Worm (Caenorhabditis elegans) whole organism, L1 larva: ENCODE measurements around the gene C02F5.13.
A peak's percentile ranks its signal among the peaks of the same experiment; 100 is the strongest.

Experiments
- C04F5.9 ChIP-seq: sonication (generic microtip); optimal IDR thresholded peaks from 2 replicates; lab custom pipeline; 2016; ENCODE audit warnings: missing genetic modification characterization, missing compliant biosample characterization
- C34B4.2 ChIP-seq: sonication (generic microtip); optimal IDR thresholded peaks from 2 replicates; lab custom pipeline; 2017; ENCODE audit warnings: mild to moderate bottlenecking, missing genetic modification characterization, missing compliant biosample characterization
- F16B12.6 ChIP-seq: fragments of 150-350 bp; optimal IDR thresholded peaks from 2 replicates; lab custom pipeline; 2014; ENCODE audit warnings: missing biosample characterization, missing genetic modification characterization
- aly-2 ChIP-seq: fragments of 150-350 bp; optimal IDR thresholded peaks from 2 replicates; lab custom pipeline; 2014; ENCODE audit warnings: missing biosample characterization, missing genetic modification characterization
- blmp-1 ChIP-seq: fragments of 150-350 bp; optimal IDR thresholded peaks from 2 replicates; lab custom pipeline; 2014; ENCODE audit warnings: missing biosample characterization, missing genetic modification characterization
- ceh-63 ChIP-seq: fragments of 200-800 bp; sonication (Bioruptor generic); optimal IDR thresholded peaks from 2 replicates; lab custom pipeline; 2018; ENCODE audit warnings: mild to moderate bottlenecking, missing genetic modification characterization, missing compliant biosample characterization
- ceh-82 ChIP-seq, 3 experiments: fragments of 150-350 bp in 1 of 3; sonication (generic microtip) in 2 of 3; optimal IDR thresholded peaks; 2 replicates each; lab custom pipeline; 2014 to 2017; ENCODE audit warnings: missing biosample characterization in 3 of 3, missing genetic modification characterization in 3 of 3
- dpl-1 ChIP-seq, 3 experiments: fragments of 150-350 bp in 2 of 3; sonication (generic microtip) in 1 of 3; optimal IDR thresholded peaks; 2 replicates each; lab custom pipeline; 2014 to 2017; ENCODE audit warnings: missing biosample characterization in 3 of 3, missing genetic modification characterization in 3 of 3, missing genetic modification reagents in 3 of 3
- efl-1 ChIP-seq, 4 experiments: fragments of 150-350 bp; optimal IDR thresholded peaks in 3 of 4; peaks in 1 of 4; 1 replicate in 1 of 4; 2 replicates in 3 of 4; lab custom pipeline; 2014; ENCODE audit warnings: missing biosample characterization in 2 of 4, missing genetic modification characterization in 2 of 4, missing genetic modification reagents in 2 of 4
- egl-13 ChIP-seq: sonication (generic microtip); optimal IDR thresholded peaks from 2 replicates; lab custom pipeline; 2016; ENCODE audit warnings: missing genotype, missing genetic modification reagents, missing genetic modification characterization, missing compliant biosample characterization
- ets-5 ChIP-seq: fragments of 200-800 bp; sonication (Bioruptor generic); IDR thresholded peaks from 2 replicates; pipeline ENCODE4 v1.3.6; 2022; ENCODE audit warnings: missing genetic modification characterization, missing compliant biosample characterization
- fkh-10 ChIP-seq: sonication (generic microtip); optimal IDR thresholded peaks from 2 replicates; lab custom pipeline; 2017; ENCODE audit warnings: missing biosample characterization, missing genetic modification reagents, missing genetic modification characterization
- fos-1 ChIP-seq: fragments of 150-350 bp; optimal IDR thresholded peaks from 2 replicates; lab custom pipeline; 2014; ENCODE audit warnings: missing biosample characterization, missing genetic modification characterization
- grh-1 ChIP-seq: fragments of 200-800 bp; sonication (Bioruptor generic); IDR thresholded peaks from 2 replicates; pipeline ENCODE4 v1.3.6; 2022; ENCODE audit warnings: missing genetic modification reagents, missing genetic modification characterization, missing compliant biosample characterization
- hlh-4 ChIP-seq: sonication (generic microtip); optimal IDR thresholded peaks from 2 replicates; lab custom pipeline; 2016; ENCODE audit warnings: mild to moderate bottlenecking, missing genetic modification characterization, missing compliant biosample characterization
- hpl-2 ChIP-seq: fragments of 150-350 bp; optimal IDR thresholded peaks from 2 replicates; lab custom pipeline; 2014; ENCODE audit warnings: missing biosample characterization, missing genetic modification reagents, missing genetic modification characterization
- irx-1 ChIP-seq: sonication (generic microtip); optimal IDR thresholded peaks from 2 replicates; lab custom pipeline; 2016; ENCODE audit warnings: missing genetic modification characterization, missing compliant biosample characterization
- jun-1 ChIP-seq: fragments of 150-350 bp; optimal IDR thresholded peaks from 2 replicates; lab custom pipeline; 2014; ENCODE audit warnings: missing biosample characterization, missing genetic modification reagents, missing genetic modification characterization
- lin-13 ChIP-seq: fragments of 150-350 bp; optimal IDR thresholded peaks from 2 replicates; lab custom pipeline; 2014; ENCODE audit warnings: missing biosample characterization, missing genetic modification reagents, missing genetic modification characterization
- lin-14 ChIP-seq: fragments of 200-800 bp; sonication (Bioruptor generic); optimal IDR thresholded peaks from 2 replicates; lab custom pipeline; 2018; ENCODE audit warnings: mild to moderate bottlenecking, missing genetic modification characterization, moderate library complexity, missing compliant biosample characterization
- lin-15B ChIP-seq: fragments of 150-350 bp; sonication (generic microtip); optimal IDR thresholded peaks from 3 replicates; lab custom pipeline; 2014; ENCODE audit warnings: missing biosample characterization, missing genetic modification characterization
- lin-35 ChIP-seq, 2 experiments: fragments of 150-350 bp; optimal IDR thresholded peaks; 2 replicates each; lab custom pipeline; 2014; ENCODE audit warnings: missing biosample characterization in 2 of 2, missing genetic modification characterization in 2 of 2, missing genetic modification reagents in 2 of 2
- lin-39 ChIP-seq: fragments of 150-350 bp; optimal IDR thresholded peaks from 2 replicates; lab custom pipeline; 2014; ENCODE audit warnings: missing biosample characterization, missing genetic modification reagents, missing genetic modification characterization
- lir-3 ChIP-seq: sonication (generic microtip); optimal IDR thresholded peaks from 2 replicates; lab custom pipeline; 2016; ENCODE audit warnings: mild to moderate bottlenecking, missing genetic modification characterization, moderate library complexity, missing compliant biosample characterization; ENCODE audit not compliant: poor library complexity
- lsy-2 ChIP-seq, 2 experiments: fragments of 150-350 bp; optimal IDR thresholded peaks; 2 replicates each; lab custom pipeline; 2014; ENCODE audit warnings: missing biosample characterization in 2 of 2, missing genetic modification characterization in 2 of 2
- mdl-1 ChIP-seq, 2 experiments: fragments of 150-350 bp; optimal IDR thresholded peaks; 2 replicates each; lab custom pipeline; 2014 to 2017; ENCODE audit warnings: missing biosample characterization in 2 of 2, missing genetic modification characterization in 2 of 2, inconsistent platforms in 1 of 2
- nhr-12 ChIP-seq: sonication (generic microtip); optimal IDR thresholded peaks from 2 replicates; lab custom pipeline; 2017; ENCODE audit warnings: missing biosample characterization, missing genetic modification characterization
- nhr-20 ChIP-seq: sonication (generic microtip); optimal IDR thresholded peaks from 2 replicates; lab custom pipeline; 2016; ENCODE audit warnings: mild to moderate bottlenecking, missing genetic modification characterization, missing compliant biosample characterization
- nhr-237 ChIP-seq: fragments of 150-350 bp; optimal IDR thresholded peaks from 2 replicates; lab custom pipeline; 2014; ENCODE audit warnings: missing biosample characterization, missing genetic modification characterization
- nhr-28 ChIP-seq: fragments of 150-350 bp; optimal IDR thresholded peaks from 2 replicates; lab custom pipeline; 2014; ENCODE audit warnings: missing biosample characterization, missing genetic modification characterization
- nhr-47 ChIP-seq: sonication (generic microtip); optimal IDR thresholded peaks from 2 replicates; lab custom pipeline; 2016; ENCODE audit warnings: mild to moderate bottlenecking, missing genetic modification characterization, moderate library complexity, missing compliant biosample characterization
- nhr-71 ChIP-seq: sonication (generic microtip); optimal IDR thresholded peaks from 2 replicates; lab custom pipeline; 2016; ENCODE audit warnings: mild to moderate bottlenecking, missing genetic modification characterization, moderate library complexity, missing compliant biosample characterization
- nhr-77 ChIP-seq: fragments of 150-350 bp; optimal IDR thresholded peaks from 2 replicates; lab custom pipeline; 2014; ENCODE audit warnings: missing biosample characterization, missing genetic modification characterization
- nhr-85 ChIP-seq: sonication (generic microtip); peaks from one replicate; lab custom pipeline; 2016; ENCODE audit warnings: missing genetic modification characterization, inconsistent platforms, missing compliant biosample characterization
- nhr-90 ChIP-seq: sonication (generic microtip); optimal IDR thresholded peaks from 2 replicates; lab custom pipeline; 2016; ENCODE audit warnings: mild to moderate bottlenecking, missing genetic modification characterization, missing compliant biosample characterization; ENCODE audit not compliant: poor library complexity
- pag-3 ChIP-seq: sonication (generic microtip); optimal IDR thresholded peaks from 2 replicates; lab custom pipeline; 2017; ENCODE audit warnings: missing genetic modification characterization, mild to moderate bottlenecking, missing compliant biosample characterization, antibody characterized with exemption, borderline replicate concordance; ENCODE audit not compliant: insufficient read depth
- skn-1 ChIP-seq: fragments of 150-350 bp; optimal IDR thresholded peaks from 2 replicates; lab custom pipeline; 2014; ENCODE audit warnings: missing biosample characterization, missing genetic modification characterization
- snu-23 ChIP-seq: sonication (generic microtip); optimal IDR thresholded peaks from 2 replicates; lab custom pipeline; 2016; ENCODE audit warnings: missing genetic modification characterization, missing compliant biosample characterization
- sup-37 ChIP-seq: fragments of 200-800 bp; sonication (Bioruptor generic); optimal IDR thresholded peaks from 2 replicates; lab custom pipeline; 2018; ENCODE audit warnings: mild to moderate bottlenecking, missing genetic modification characterization, missing compliant biosample characterization
- tlp-1 ChIP-seq: fragments of 150-350 bp; optimal IDR thresholded peaks from 2 replicates; lab custom pipeline; 2014; ENCODE audit warnings: missing biosample characterization, missing genetic modification characterization
- unc-130 ChIP-seq: fragments of 150-350 bp; optimal IDR thresholded peaks from 2 replicates; lab custom pipeline; 2017; ENCODE audit warnings: missing biosample characterization, missing genetic modification characterization, inconsistent platforms
- unc-62 ChIP-seq: fragments of 150-350 bp; optimal IDR thresholded peaks from 2 replicates; lab custom pipeline; 2014; ENCODE audit warnings: missing biosample characterization, missing genetic modification reagents, missing genetic modification characterization
- xbp-1 ChIP-seq: sonication (generic microtip); optimal IDR thresholded peaks from 2 replicates; lab custom pipeline; 2016; ENCODE audit warnings: missing genetic modification characterization, missing compliant biosample characterization
- zag-1 ChIP-seq: fragments of 150-350 bp; optimal IDR thresholded peaks from 2 replicates; lab custom pipeline; 2014; ENCODE audit warnings: missing biosample characterization, missing genetic modification characterization
- ztf-4 ChIP-seq: fragments of 150-350 bp; optimal IDR thresholded peaks from 2 replicates; lab custom pipeline; 2014; ENCODE audit warnings: missing biosample characterization, missing genetic modification characterization

Gene C02F5.13

DNA sequence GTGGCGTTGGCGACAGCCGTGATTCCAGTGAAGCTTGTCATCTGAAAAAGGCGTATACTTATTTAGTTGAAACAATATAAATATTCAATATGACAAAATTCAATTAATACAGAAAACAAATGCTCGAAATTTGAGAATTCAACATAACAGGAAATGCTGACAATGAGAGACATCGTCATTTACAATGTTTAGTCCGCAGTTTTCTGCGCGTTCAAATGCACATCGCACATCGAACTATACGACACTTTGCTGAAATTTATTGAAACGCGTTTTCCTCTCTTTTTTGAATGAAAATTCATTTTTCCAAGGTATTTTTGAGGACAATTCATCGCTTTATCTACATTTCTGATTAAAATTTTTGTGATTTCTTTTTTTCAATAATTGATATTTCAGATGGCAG is 3.1 kb upstream of the C02F5.13 start, which contains the start of the genes pbs-6 and cids-1:
TSS of gene pbs-6 (minus strand) at position 41 of the 400 bp plus-strand sequence.
TSS of gene cids-1 (plus strand) at position 394 of the 400 bp plus-strand sequence.
- peak; percentile 24 for TF ChIP-seq nhr-71 (tag; lab: Kevin White, UChicago)
- no peak for TF ChIP-seq nhr-237
- TF ChIP-seq zag-1 (tag; lab: Kevin White, UChicago): no peak
- TF ChIP-seq dpl-1 (GFP tag; optimal IDR thresholded peaks at IDR 0.05; lab: Kevin White, UChicago): peak in 2 of 3 experiments; percentile 37 to 40
- no peak for TF ChIP-seq unc-62 (GFP tag; lab: Kevin White, UChicago)
- peak; percentile 25 to 50 for TF ChIP-seq lin-35 (GFP tag; optimal IDR thresholded peaks at IDR 0.05; lab: Kevin White, UChicago)
- peak; percentile 85 for TF ChIP-seq F16B12.6 (tag; lab: Kevin White, UChicago)
- peak; percentile 22 to 64 for TF ChIP-seq lsy-2 (tag; optimal IDR thresholded peaks at IDR 0.05; lab: Kevin White, UChicago)
- peak; percentile 23 for TF ChIP-seq snu-23
- peak; percentile 29 for TF ChIP-seq unc-130
- no peak for TF ChIP-seq lin-39
- no peak for TF ChIP-seq irx-1 (tag; lab: Kevin White, UChicago)
- TF ChIP-seq efl-1 (optimal IDR thresholded peaks at IDR 0.05; lab: Kevin White, UChicago): peak; percentile 42 to 56
- peak; percentile 44 to 72 for TF ChIP-seq efl-1 (GFP tag; optimal IDR thresholded peaks at IDR 0.05 in 1 of 2; lab: Kevin White, UChicago)
- TF ChIP-seq nhr-47 (tag; lab: Kevin White, UChicago): peak; percentile 0
- TF ChIP-seq skn-1 (tag; lab: Kevin White, UChicago): peak; percentile 59
- no peak for TF ChIP-seq nhr-90 (tag; lab: Kevin White, UChicago)
- TF ChIP-seq ets-5 (GFP tag; lab: Robert Waterston, UW): no peak
- no peak for TF ChIP-seq aly-2 (tag; lab: Kevin White, UChicago)

DNA sequence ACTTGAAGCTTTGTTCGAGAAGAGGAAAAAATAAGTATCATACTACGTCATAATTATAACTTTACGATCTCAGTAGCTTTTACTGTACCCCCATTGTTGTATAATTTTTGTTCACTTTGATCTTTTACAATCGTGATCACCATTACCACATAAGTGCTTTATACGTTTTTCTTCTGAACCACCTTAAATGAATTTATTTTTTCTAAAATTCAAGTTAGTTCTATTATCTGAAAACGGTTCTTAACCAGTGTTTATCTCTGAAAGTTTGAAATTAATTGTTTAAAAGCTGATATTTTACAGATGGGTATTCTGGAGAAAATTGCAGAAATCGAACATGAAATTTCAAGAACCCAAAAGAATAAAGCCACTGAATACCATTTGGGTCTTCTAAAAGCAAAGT is 1.6 kb upstream of the C02F5.13 start, which contains the start of gene C02F5.3:
TSS of gene C02F5.3 (plus strand) at position 301 of the 400 bp plus-strand sequence.
- TF ChIP-seq ceh-63 (GFP tag; lab: Kevin White, UChicago): no peak
- no peak for TF ChIP-seq F16B12.6 (tag; lab: Kevin White, UChicago)
- TF ChIP-seq egl-13 (tag; lab: Kevin White, UChicago): no peak
- no peak for TF ChIP-seq lin-15B
- no peak for TF ChIP-seq tlp-1
- TF ChIP-seq fkh-10 (GFP tag; lab: Kevin White, UChicago): no peak
- TF ChIP-seq lin-35 (GFP tag; optimal IDR thresholded peaks at IDR 0.05; lab: Kevin White, UChicago): no peak
- no peak for TF ChIP-seq C04F5.9
- no peak for TF ChIP-seq nhr-71 (tag; lab: Kevin White, UChicago)
- TF ChIP-seq, all 84 proteins: peak for 0

DNA sequence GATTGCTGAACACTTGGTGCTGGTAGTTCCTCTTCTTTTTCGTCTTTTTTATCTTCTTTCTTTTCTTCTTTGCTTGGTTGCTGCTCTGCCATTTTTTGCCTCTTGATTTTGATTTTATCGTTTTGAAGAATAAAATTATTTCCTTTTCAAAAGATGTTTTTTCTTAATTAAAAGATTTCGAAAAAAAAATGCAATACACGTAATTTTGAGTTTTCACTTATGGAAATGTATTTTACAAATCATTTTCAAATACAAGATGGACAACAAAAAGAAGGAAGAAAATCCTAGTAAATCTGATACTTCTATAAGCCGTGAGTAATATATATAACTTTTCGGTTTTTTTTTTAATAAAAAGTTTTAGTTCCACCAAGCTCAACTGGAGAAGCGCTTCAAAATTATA is 2.2 kb downstream of the C02F5.13 start, which contains the start of the genes C02F5.10 and C02F5.2:
TSS of gene C02F5.10 (minus strand) at position 101 of the 400 bp plus-strand sequence.
TSS of gene C02F5.2 (plus strand) at position 239 of the 400 bp plus-strand sequence.
- TF ChIP-seq hlh-4 (tag; lab: Kevin White, UChicago) (no peak), lin-14 (no peak), grh-1 (no peak), sup-37 (no peak), nhr-71 (tag; lab: Kevin White, UChicago) (no peak), jun-1 (tag; lab: Kevin White, UChicago) (no peak), pag-3 (tag; lab: Kevin White, UChicago) (no peak), zag-1 (tag; lab: Kevin White, UChicago) (no peak), blmp-1 (tag; lab: Kevin White, UChicago) (no peak), lsy-2 (tag; optimal IDR thresholded peaks at IDR 0.05; lab: Kevin White, UChicago) (no peak), nhr-20 (tag; lab: Kevin White, UChicago) (no peak)

DNA sequence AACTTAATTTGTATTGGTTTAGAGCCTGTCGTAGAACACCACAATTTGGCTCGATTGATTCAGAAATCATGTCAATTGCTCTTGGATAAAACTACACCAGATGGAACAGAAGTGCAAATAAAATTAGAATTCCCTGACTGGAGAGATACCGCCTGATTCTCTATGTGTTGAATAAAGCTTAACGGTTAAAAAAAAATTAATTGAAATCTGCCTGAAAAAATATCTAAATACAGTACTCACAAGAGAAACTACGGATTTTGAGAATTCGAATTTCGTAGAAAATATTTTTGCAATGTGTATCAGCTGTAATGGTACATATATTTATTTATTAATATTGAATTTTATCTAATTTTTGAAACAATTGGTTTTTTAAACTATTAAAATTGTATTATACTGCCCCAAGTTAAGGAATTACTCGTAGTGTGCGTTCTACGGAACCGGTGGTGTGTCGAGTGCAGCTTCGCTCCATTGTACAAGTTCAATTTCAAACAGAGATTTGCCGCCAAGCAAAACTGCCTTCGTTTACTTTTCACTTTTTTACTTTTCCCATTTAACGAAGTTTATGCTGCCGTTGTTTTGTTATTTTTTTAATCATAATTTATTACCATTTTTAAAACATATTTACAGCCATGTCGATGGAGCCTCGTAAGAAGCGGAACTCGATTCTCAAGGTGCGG is 3.0 kb downstream of the C02F5.13 start, which contains the start of gene knl-1:
TSS of gene knl-1 (plus strand) at position 626 of the 677 bp plus-strand sequence.
- TF ChIP-seq lir-3 (tag; lab: Kevin White, UChicago): peak; percentile 36
- TF ChIP-seq ztf-4 (tag; lab: Kevin White, UChicago): no peak
- TF ChIP-seq C34B4.2 (tag; lab: Kevin White, UChicago): no peak
- no peak for TF ChIP-seq fos-1 (tag; lab: Kevin White, UChicago)
- peak; percentile 28 for TF ChIP-seq nhr-77
- TF ChIP-seq unc-62 (GFP tag; lab: Kevin White, UChicago): no peak
- TF ChIP-seq nhr-28 (tag; lab: Kevin White, UChicago): no peak
- TF ChIP-seq xbp-1 (tag; lab: Kevin White, UChicago): peak; percentile 22
- peak; percentile 84 to 91 for TF ChIP-seq efl-1 (optimal IDR thresholded peaks at IDR 0.05; lab: Kevin White, UChicago)
- TF ChIP-seq efl-1 (GFP tag; optimal IDR thresholded peaks at IDR 0.05 in 1 of 2; lab: Kevin White, UChicago): peak; percentile 83 to 97
- no peak for TF ChIP-seq mdl-1 (tag; optimal IDR thresholded peaks at IDR 0.05; lab: Kevin White, UChicago)
- TF ChIP-seq nhr-12 (tag; lab: Kevin White, UChicago): no peak
- peak in 1 of 3 experiments; percentile 61 for TF ChIP-seq ceh-82 (tag; optimal IDR thresholded peaks at IDR 0.05; lab: Kevin White, UChicago)
- TF ChIP-seq skn-1 (tag; lab: Kevin White, UChicago): peak; percentile 36
- TF ChIP-seq nhr-20 (tag; lab: Kevin White, UChicago): peak; percentile 27
- TF ChIP-seq hpl-2 (GFP tag; lab: Kevin White, UChicago): no peak
- peak; percentile 49 for TF ChIP-seq lin-13 (GFP tag; lab: Kevin White, UChicago)
- peak; percentile 62 for TF ChIP-seq nhr-85 (tag; lab: Kevin White, UChicago)
